Fruit fly (Drosophila melanogaster): ENCODE measurements around the gene Oatp33Eb.

DNA sequence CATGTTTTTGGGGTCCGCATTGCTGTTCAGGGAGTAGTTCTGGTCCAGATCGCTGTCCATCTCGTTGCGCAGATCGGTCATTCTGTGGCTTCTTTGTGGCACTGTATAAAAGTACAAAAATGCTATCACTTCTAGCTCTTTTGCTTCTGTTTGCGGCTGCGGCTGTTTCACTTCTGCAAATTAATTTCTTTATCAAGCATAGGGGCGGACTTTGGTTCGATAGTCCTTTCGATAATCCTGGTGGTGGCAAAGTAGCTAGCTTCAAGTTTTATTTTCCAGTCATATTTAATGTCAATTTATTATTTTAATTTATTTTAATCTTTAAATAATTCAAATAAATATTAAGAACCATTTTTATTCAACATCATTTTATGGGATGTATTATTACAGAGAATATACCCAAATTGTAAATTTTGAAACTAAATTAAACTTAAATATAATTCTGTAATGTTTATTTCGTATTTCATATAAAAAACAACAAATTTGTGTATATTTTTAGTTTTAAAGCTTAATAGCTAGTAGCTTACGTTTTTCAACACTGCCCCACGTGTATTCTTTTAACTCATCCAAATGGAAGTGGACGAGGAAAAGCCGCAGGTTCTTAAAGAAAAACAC is 20.7 kb upstream of the Oatp33Eb start, which contains the start of the genes CG5446 and Trm1:
- no peak for TF ChIP-seq rn (GFP tag; IDR thresholded peaks at IDR 0.05)
- TF ChIP-seq CG34367 (tag; optimal IDR thresholded peaks at IDR 0.05): peak; percentile 27

Measured in whole organism, pupa.